Fruit fly (Drosophila melanogaster): ENCODE results near the gene CBP.

- TF ChIP-seq CG7101 (tag; optimal IDR thresholded peaks at IDR 0.05): no peak
- TF ChIP-seq CG7045 (GFP tag; optimal IDR thresholded peaks at IDR 0.05): no peak
- no peak for TF ChIP-seq cic (GFP tag; optimal IDR thresholded peaks at IDR 0.05)
- no peak for TF ChIP-seq kay (GFP tag; ENCODE audit: borderline replicate concordance)
- TF ChIP-seq Mnt (GFP tag; optimal IDR thresholded peaks at IDR 0.05): no peak
- TF ChIP-seq CG5204 (GFP tag; optimal IDR thresholded peaks at IDR 0.05): no peak
- no peak for TF ChIP-seq ovo (GFP tag; optimal IDR thresholded peaks at IDR 0.05)
Observed at dm6 chrX:7347406-7347805, 10.3 kb downstream of the CBP start, which contains the start of gene CG15034.
